Fruit fly (Drosophila melanogaster) S2 (cell line): ENCODE results near the gene Mco1.

ENCODE experiments used
- CG8478 ChIP-seq: fragments of >200 bp; optimal IDR thresholded peaks from 2 replicates; lab custom pipeline; 2018
- CTCF ChIP-seq, 2 experiments: fragments of >200 bp; optimal IDR thresholded peaks; 2 replicates each; lab custom pipeline; 2018

dm6 chr2L:9400153-9400552, 16.2 kb upstream of the Mco1 start:
- TF ChIP-seq CG8478 (lab: Kevin White, UChicago) (no peak), CTCF (optimal IDR thresholded peaks at IDR 0.05; lab: Kevin White, UChicago) (no peak)
